Worm (Caenorhabditis elegans) whole organism, L1 larva: ENCODE results near the gene ttc-37.

Experiments used
- jun-1 ChIP-seq: fragments of 150-350 bp; optimal IDR thresholded peaks from 2 replicates; lab custom pipeline; 2014; ENCODE audit warnings: missing biosample characterization, missing genetic modification reagents, missing genetic modification characterization
- lin-13 ChIP-seq: fragments of 150-350 bp; optimal IDR thresholded peaks from 2 replicates; lab custom pipeline; 2014; ENCODE audit warnings: missing biosample characterization, missing genetic modification reagents, missing genetic modification characterization
- lin-35 ChIP-seq, 2 experiments: fragments of 150-350 bp; optimal IDR thresholded peaks; 2 replicates each; lab custom pipeline; 2014; ENCODE audit warnings: missing biosample characterization in 2 of 2, missing genetic modification characterization in 2 of 2, missing genetic modification reagents in 2 of 2
- lsy-2 ChIP-seq, 2 experiments: fragments of 150-350 bp; optimal IDR thresholded peaks; 2 replicates each; lab custom pipeline; 2014; ENCODE audit warnings: missing biosample characterization in 2 of 2, missing genetic modification characterization in 2 of 2
- nhr-76 ChIP-seq: sonication (generic microtip); optimal IDR thresholded peaks from 2 replicates; lab custom pipeline; 2017; ENCODE audit warnings: missing biosample characterization, missing genetic modification characterization
- unc-86 ChIP-seq: sonication (generic microtip); optimal IDR thresholded peaks from 2 replicates; lab custom pipeline; 2016; ENCODE audit warnings: missing genetic modification characterization, missing compliant biosample characterization
- zip-4 ChIP-seq: fragments of 200-800 bp; sonication (Bioruptor generic); optimal IDR thresholded peaks from 2 replicates; lab custom pipeline; 2018; ENCODE audit warnings: mild to moderate bottlenecking, missing genetic modification characterization, moderate library complexity, missing compliant biosample characterization

- TF ChIP-seq lin-13 (GFP tag; lab: Kevin White, UChicago) (no peak), lin-35 (GFP tag; optimal IDR thresholded peaks at IDR 0.05; lab: Kevin White, UChicago) (no peak), lsy-2 (tag; optimal IDR thresholded peaks at IDR 0.05; lab: Kevin White, UChicago) (no peak), zip-4 (no peak), nhr-76 (no peak), unc-86 (no peak), jun-1 (tag; lab: Kevin White, UChicago) (no peak)
Observed at ce11 chrV:5243036-5243435, 38.8 kb downstream of the ttc-37 start, which contains the start of gene cest-35.1.
